Worm (Caenorhabditis elegans) whole organism, L1 larva: Measurements from ENCODE around the gene clec-123.

Experiments used
- lin-13 ChIP-seq: fragments of 150-350 bp; optimal IDR thresholded peaks from 2 replicates; lab custom pipeline; 2014; ENCODE audit warnings: missing biosample characterization, missing genetic modification reagents, missing genetic modification characterization
- nhr-28 ChIP-seq: fragments of 150-350 bp; optimal IDR thresholded peaks from 2 replicates; lab custom pipeline; 2014; ENCODE audit warnings: missing biosample characterization, missing genetic modification characterization
- nhr-47 ChIP-seq: sonication (generic microtip); optimal IDR thresholded peaks from 2 replicates; lab custom pipeline; 2016; ENCODE audit warnings: mild to moderate bottlenecking, missing genetic modification characterization, moderate library complexity, missing compliant biosample characterization
- pag-3 ChIP-seq: sonication (generic microtip); optimal IDR thresholded peaks from 2 replicates; lab custom pipeline; 2017; ENCODE audit warnings: missing genetic modification characterization, mild to moderate bottlenecking, missing compliant biosample characterization, antibody characterized with exemption, borderline replicate concordance; ENCODE audit not compliant: insufficient read depth

ce11 chrII:3070182-3070581 is 43.9 kb upstream of the clec-123 start:
- no peak for TF ChIP-seq nhr-28 (tag; lab: Kevin White, UChicago)
- TF ChIP-seq lin-13, result no peak
- TF ChIP-seq pag-3 (tag; lab: Kevin White, UChicago), result no peak
- TF ChIP-seq nhr-47 (tag; lab: Kevin White, UChicago), result no peak
